Fruit fly (Drosophila melanogaster) whole organism, wandering third instar larva: ENCODE data around the gene CG4914.

Experiments used
- Abd-B ChIP-seq: fragments of >200 bp; optimal IDR thresholded peaks from 2 replicates; lab custom pipeline; 2017; ENCODE audit warnings: missing biosample characterization, missing genetic modification characterization
- CG32264 ChIP-seq: fragments of 200-800 bp; sonication (Bioruptor generic); optimal IDR thresholded peaks from 2 replicates; lab custom pipeline; 2016; ENCODE audit warnings: missing biosample characterization, missing genetic modification characterization
- CG9705 ChIP-seq: fragments of 200-800 bp; sonication (Bioruptor generic); optimal IDR thresholded peaks from 2 replicates; lab custom pipeline; 2018; ENCODE audit warnings: missing biosample characterization, mild to moderate bottlenecking, missing genetic modification characterization
- Dfd ChIP-seq: fragments of >200 bp; optimal IDR thresholded peaks from 2 replicates; lab custom pipeline; 2017; ENCODE audit warnings: missing biosample characterization, missing genetic modification characterization
- Dif ChIP-seq: fragments of 200-275, 200-300 bp; sonication (Bioruptor generic); optimal IDR thresholded peaks from 2 replicates; lab custom pipeline; 2018; ENCODE audit warnings: missing biosample characterization, missing genetic modification characterization; ENCODE audit not compliant: partially characterized antibody
- GATAd ChIP-seq: sonication (Bioruptor generic); optimal IDR thresholded peaks from 2 replicates; lab custom pipeline; 2016; ENCODE audit warnings: missing biosample characterization, missing genetic modification characterization
- HLH106 ChIP-seq: fragments of 200-800 bp; optimal IDR thresholded peaks from 3 replicates; lab custom pipeline; 2019; ENCODE audit warnings: missing biosample characterization, mild to moderate bottlenecking, missing genetic modification characterization, moderate library complexity
- Hnf4 ChIP-seq: fragments of 200-800 bp; sonication (Bioruptor generic); optimal IDR thresholded peaks from 2 replicates; lab custom pipeline; 2016; ENCODE audit warnings: missing biosample characterization, mild to moderate bottlenecking, missing genetic modification characterization
- Hr78 ChIP-seq: fragments of >200 bp; optimal IDR thresholded peaks from 2 replicates; lab custom pipeline; 2017; ENCODE audit warnings: missing biosample characterization, missing genetic modification characterization
- Hr83 ChIP-seq: fragments of 200-300 bp; sonication (Bioruptor generic); optimal IDR thresholded peaks from 2 replicates; lab custom pipeline; 2016; ENCODE audit warnings: missing biosample characterization, mild to moderate bottlenecking, missing genetic modification characterization, moderate library complexity; ENCODE audit not compliant: poor library complexity, severe bottlenecking
- Jra ChIP-seq: sonication (Bioruptor generic); optimal IDR thresholded peaks from 2 replicates; lab custom pipeline; 2016; ENCODE audit warnings: missing biosample characterization, missing genetic modification characterization
- Mio ChIP-seq: sonication (Bioruptor generic); optimal IDR thresholded peaks from 2 replicates; lab custom pipeline; 2016; ENCODE audit warnings: missing biosample characterization, missing genetic modification characterization
- Myc ChIP-seq: fragments of >200 bp; optimal IDR thresholded peaks from 2 replicates; lab custom pipeline; 2017
- N ChIP-seq: fragments of >200 bp; optimal IDR thresholded peaks from 2 replicates; lab custom pipeline; 2018; ENCODE audit warnings: missing biosample characterization, missing external identifiers, missing genetic modification characterization
- OdsH ChIP-seq: fragments of 200-800 bp; sonication (Bioruptor generic); optimal IDR thresholded peaks from 2 replicates; lab custom pipeline; 2016; ENCODE audit warnings: missing biosample characterization, mild to moderate bottlenecking, missing genetic modification characterization
- Rel ChIP-seq, 2 experiments: fragments of 200-800 bp; sonication (Bioruptor generic) in 1 of 2; optimal IDR thresholded peaks; 2 replicates in 1 of 2; 3 replicates in 1 of 2; lab custom pipeline; 2016 to 2019; ENCODE audit warnings: mild to moderate bottlenecking in 2 of 2, missing biosample characterization in 2 of 2, missing genetic modification characterization in 2 of 2, moderate library complexity in 1 of 2
- Sp1 ChIP-seq: fragments of 200-800 bp; sonication (Bioruptor generic); optimal IDR thresholded peaks from 3 replicates; lab custom pipeline; 2019; ENCODE audit warnings: missing biosample characterization, mild to moderate bottlenecking, missing genetic modification characterization, moderate library complexity
- Vsx2 ChIP-seq: fragments of 200-300, 225-300 bp; sonication (Bioruptor generic); optimal IDR thresholded peaks from 2 replicates; lab custom pipeline; 2018; ENCODE audit warnings: missing biosample characterization, missing genetic modification characterization; ENCODE audit not compliant: partially characterized antibody
- br ChIP-seq: fragments of 200-800 bp; sonication (Bioruptor generic); optimal IDR thresholded peaks from 2 replicates; lab custom pipeline; 2016; ENCODE audit warnings: missing biosample characterization, missing genetic modification characterization
- brk ChIP-seq: fragments of 200-800 bp; sonication (Bioruptor generic); optimal IDR thresholded peaks from 2 replicates; lab custom pipeline; 2016; ENCODE audit warnings: missing biosample characterization, mild to moderate bottlenecking, missing genetic modification characterization
- dl ChIP-seq, 2 experiments: fragments of 175-275, 200-275 bp in 1 of 2; fragments of 200-275 bp in 1 of 2; sonication (Bioruptor generic); optimal IDR thresholded peaks; lab custom pipeline; 2018; ENCODE audit warnings: mild to moderate bottlenecking in 2 of 2, missing biosample characterization in 2 of 2, missing genetic modification characterization in 2 of 2, moderate library complexity in 2 of 2; ENCODE audit not compliant: partially characterized antibody in 2 of 2, insufficient read depth in 1 of 2
- dmrt93B ChIP-seq: fragments of 200-800 bp; sonication (Bioruptor generic); optimal IDR thresholded peaks from 2 replicates; lab custom pipeline; 2018; ENCODE audit warnings: missing biosample characterization, mild to moderate bottlenecking, missing genetic modification characterization
- dsf ChIP-seq: sonication (Bioruptor generic); optimal IDR thresholded peaks from 2 replicates; lab custom pipeline; 2016; ENCODE audit warnings: missing biosample characterization, missing genetic modification characterization, borderline replicate concordance
- ey ChIP-seq: fragments of 200-800 bp; sonication (Bioruptor generic); optimal IDR thresholded peaks from 2 replicates; lab custom pipeline; 2016; ENCODE audit warnings: missing biosample characterization, missing genetic modification characterization
- foxo ChIP-seq, 2 experiments: fragments of 200-800 bp; sonication (Bioruptor generic); optimal IDR thresholded peaks; 2 replicates in 1 of 2; 3 replicates in 1 of 2; lab custom pipeline; 2016 to 2017; ENCODE audit warnings: missing biosample characterization in 2 of 2, missing genetic modification characterization in 2 of 2
- fru ChIP-seq: fragments of 200-800 bp; sonication (Bioruptor generic); optimal IDR thresholded peaks from 3 replicates; lab custom pipeline; 2016; ENCODE audit warnings: missing biosample characterization, mild to moderate bottlenecking, missing genetic modification characterization
- h ChIP-seq: fragments of 200-800 bp; sonication (Bioruptor generic); optimal IDR thresholded peaks from 3 replicates; lab custom pipeline; 2016; ENCODE audit warnings: missing biosample characterization, mild to moderate bottlenecking, missing genetic modification characterization
- jim ChIP-seq: fragments of 175-275, 200-325 bp; sonication (Bioruptor generic); optimal IDR thresholded peaks from 2 replicates; lab custom pipeline; 2016; ENCODE audit warnings: missing biosample characterization, mild to moderate bottlenecking, missing genetic modification characterization
- lola ChIP-seq: fragments of >200 bp; optimal IDR thresholded peaks from 2 replicates; lab custom pipeline; 2017; ENCODE audit warnings: missing biosample characterization, missing genetic modification characterization
- pan ChIP-seq: fragments of >200 bp; optimal IDR thresholded peaks from 2 replicates; lab custom pipeline; 2017
- psq ChIP-seq: fragments of 200-800 bp; sonication (Bioruptor generic); optimal IDR thresholded peaks from 3 replicates; lab custom pipeline; 2017; ENCODE audit warnings: missing biosample characterization, mild to moderate bottlenecking, missing genetic modification characterization, moderate library complexity
- rgr ChIP-seq: fragments of 200-800 bp; sonication (Bioruptor generic); optimal IDR thresholded peaks from 3 replicates; lab custom pipeline; 2016; ENCODE audit warnings: missing biosample characterization, mild to moderate bottlenecking, missing genetic modification characterization
- sv ChIP-seq: fragments of 200-800 bp; sonication (Bioruptor generic); optimal IDR thresholded peaks from 3 replicates; lab custom pipeline; 2016; ENCODE audit warnings: missing biosample characterization, missing genetic modification characterization
- usp ChIP-seq: fragments of >200 bp; optimal IDR thresholded peaks from 2 replicates; lab custom pipeline; 2017; ENCODE audit warnings: missing biosample characterization, missing genetic modification characterization
- woc ChIP-seq: sonication (Bioruptor generic); optimal IDR thresholded peaks from 2 replicates; lab custom pipeline; 2016; ENCODE audit warnings: missing biosample characterization, mild to moderate bottlenecking, missing genetic modification characterization

Gene CG4914

DNA sequence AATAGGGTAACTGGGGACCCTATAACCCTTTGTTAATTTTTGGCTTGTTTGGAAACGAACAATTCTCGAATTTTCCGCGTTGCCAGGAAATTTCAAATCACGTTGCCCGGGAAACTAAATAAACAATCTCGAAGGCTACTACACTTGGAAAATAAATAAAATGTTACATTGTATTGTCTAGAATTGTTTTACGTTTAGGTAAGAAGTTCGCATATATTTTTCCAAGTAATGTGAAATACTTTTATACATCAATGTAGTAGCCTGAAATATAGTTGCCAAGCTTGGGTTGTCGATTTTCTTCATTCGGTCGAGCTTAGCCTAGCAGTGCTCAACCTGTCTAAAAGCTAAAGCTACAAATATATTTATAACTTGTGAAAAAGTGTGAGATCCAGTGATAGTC, 6.5 kb upstream of the CG4914 start, which contains the start of gene Dnaaf6:
Gene Dnaaf6, plus strand, starts transcription at position 301 of the 400 bp plus-strand sequence.
- TF ChIP-seq HLH106 (tag; lab: Kevin White, UChicago), result no peak
- TF ChIP-seq jim (GFP tag; lab: Kevin White, UChicago), result no peak
- TF ChIP-seq pan, result no peak
- no peak for TF ChIP-seq dmrt93B (GFP tag; lab: Kevin White, UChicago)
- no peak for TF ChIP-seq fru
- no peak for TF ChIP-seq GATAd (GFP tag; lab: Kevin White, UChicago)
- TF ChIP-seq brk, result no peak

DNA sequence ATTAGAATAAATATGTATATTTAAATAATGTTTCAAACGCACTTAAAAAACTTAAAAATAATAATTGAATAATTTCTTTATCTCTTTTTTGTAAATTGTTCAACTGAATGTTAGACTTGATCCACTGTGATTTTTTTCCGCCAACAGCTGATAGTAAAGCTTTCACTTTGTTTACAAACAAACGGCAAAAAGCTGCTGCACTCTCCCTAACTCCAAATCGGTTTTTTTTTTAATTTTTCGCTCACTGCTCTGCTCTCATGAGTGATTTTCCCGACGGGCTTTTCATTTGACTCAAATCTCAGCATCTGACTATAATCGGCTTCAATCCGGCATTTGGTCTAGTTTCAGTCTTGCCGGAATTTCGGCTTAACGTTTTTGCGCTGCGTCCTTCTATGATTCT, 3.6 kb upstream of the CG4914 start:
- TF ChIP-seq woc (GFP tag; lab: Kevin White, UChicago) (no peak), dsf (GFP tag; lab: Kevin White, UChicago) (no peak), Mio (no peak), OdsH (GFP tag; lab: Kevin White, UChicago) (no peak), Rel (GFP tag; optimal IDR thresholded peaks at IDR 0.05; lab: Kevin White, UChicago) (no peak), Rel (tag; optimal IDR thresholded peaks at IDR 0.05; lab: Kevin White, UChicago) (no peak), brk (no peak), HLH106 (tag; lab: Kevin White, UChicago) (no peak), Dif (GFP tag; lab: Kevin White, UChicago) (no peak)

- no peak for TF ChIP-seq Vsx2
- no peak for TF ChIP-seq Mio
- peak; percentile 13 for TF ChIP-seq Jra (GFP tag; lab: Kevin White, UChicago)
- TF ChIP-seq Abd-B (GFP tag; lab: Kevin White, UChicago), result no peak
- TF ChIP-seq woc (GFP tag; lab: Kevin White, UChicago), result no peak
- TF ChIP-seq dmrt93B (GFP tag; lab: Kevin White, UChicago), result no peak
- peak; percentile 61 for TF ChIP-seq Myc (lab: Kevin White, UChicago)
- no peak for TF ChIP-seq usp (GFP tag; lab: Kevin White, UChicago)
- peak; percentile 90 for TF ChIP-seq N (GFP tag; lab: Kevin White, UChicago)
- peak; percentile 28 for TF ChIP-seq Hr78
- TF ChIP-seq fru, result peak; percentile 0
- no peak for TF ChIP-seq Rel (GFP tag; optimal IDR thresholded peaks at IDR 0.05; lab: Kevin White, UChicago)
- TF ChIP-seq Rel (tag; optimal IDR thresholded peaks at IDR 0.05; lab: Kevin White, UChicago), result peak; percentile 5
Measured at dm6 chr3L:14673740-14674463, 4.0 kb downstream of the CG4914 start.

DNA sequence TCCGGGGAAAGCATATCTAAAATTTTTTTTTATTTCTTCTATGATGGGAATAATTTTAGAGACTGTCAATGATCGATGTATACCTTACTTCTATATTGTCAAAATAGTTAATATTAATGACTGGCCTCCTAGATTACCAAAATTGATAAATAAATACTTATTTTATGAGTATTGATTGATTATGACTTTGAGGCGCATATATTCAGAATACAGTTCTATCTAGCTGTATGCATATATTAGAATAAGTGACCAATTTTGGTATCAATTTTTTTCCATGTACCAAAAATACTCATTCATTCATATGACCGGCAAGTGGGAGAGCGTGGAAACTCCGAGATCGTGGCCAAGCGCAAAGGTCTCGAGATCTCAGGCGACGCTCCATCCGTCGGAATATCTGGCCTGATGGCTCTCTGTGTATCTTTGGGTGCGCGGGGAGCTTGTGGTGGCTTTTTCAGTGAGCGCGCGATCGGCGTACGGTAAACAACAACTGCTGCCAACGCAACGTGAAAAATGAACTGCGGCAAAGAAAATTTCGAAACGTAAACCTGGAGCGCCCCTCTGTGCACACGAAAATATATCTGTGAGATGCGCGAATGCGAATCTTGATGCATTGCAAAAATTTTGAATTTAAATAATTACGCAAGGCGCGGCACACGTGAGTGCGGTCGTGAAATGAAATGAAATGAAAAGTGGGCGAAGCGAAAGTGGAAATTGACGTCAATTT, 5.4 kb downstream of the CG4914 start, which contains the start of the genes CG43121 and ome:
Gene CG43121, minus strand, starts transcription at position 51 of the 724 bp plus-strand sequence.
Gene ome, plus strand, starts transcription at position 453 of the 724 bp plus-strand sequence.
- TF ChIP-seq woc (GFP tag; lab: Kevin White, UChicago) (no peak), psq (GFP tag; lab: Kevin White, UChicago) (peak; percentile 32), CG9705 (peak; percentile 23), CG32264 (GFP tag; lab: Kevin White, UChicago) (no peak), HLH106 (tag; lab: Kevin White, UChicago) (peak; percentile 27), sv (GFP tag; lab: Kevin White, UChicago) (no peak), h (GFP tag; lab: Kevin White, UChicago) (peak; percentile 57), Mio (peak; percentile 22), Dfd (GFP tag; lab: Kevin White, UChicago) (no peak), Vsx2 (no peak), foxo (GFP tag; optimal IDR thresholded peaks at IDR 0.05; lab: Kevin White, UChicago) (peak in 1 of 2 experiments; percentile 36), ey (GFP tag; lab: Kevin White, UChicago) (peak; percentile 12), jim (GFP tag; lab: Kevin White, UChicago) (peak; percentile 30), rgr (GFP tag; lab: Kevin White, UChicago) (peak; percentile 59), fru (peak; percentile 45), dsf (GFP tag; lab: Kevin White, UChicago) (no peak), Jra (GFP tag; lab: Kevin White, UChicago) (peak; percentile 58), Sp1 (GFP tag; lab: Kevin White, UChicago) (peak; percentile 12), lola (no peak), OdsH (GFP tag; lab: Kevin White, UChicago) (peak; percentile 28), dl (GFP tag; optimal IDR thresholded peaks at IDR 0.05; lab: Kevin White, UChicago; ENCODE audit: insufficient read depth in 1 of 2, partially characterized antibody in 2 of 2) (no peak), Myc (lab: Kevin White, UChicago) (no peak), Hr83 (GFP tag; lab: Kevin White, UChicago) (peak; percentile 95), Abd-B (GFP tag; lab: Kevin White, UChicago) (no peak), Dif (GFP tag; lab: Kevin White, UChicago) (no peak), Rel (GFP tag; optimal IDR thresholded peaks at IDR 0.05; lab: Kevin White, UChicago) (no peak), Rel (tag; optimal IDR thresholded peaks at IDR 0.05; lab: Kevin White, UChicago) (no peak), br (peak; percentile 62), Hnf4 (GFP tag; lab: Kevin White, UChicago) (peak; percentile 48)
